Fruit fly (Drosophila melanogaster) S2 (cell line): ENCODE measurements around the gene Ptx1.

Source experiments
- CG8478 ChIP-seq: fragments of >200 bp; optimal IDR thresholded peaks from 2 replicates; lab custom pipeline; 2018
- CTCF ChIP-seq, 2 experiments: fragments of >200 bp; optimal IDR thresholded peaks; 2 replicates each; lab custom pipeline; 2018

DNA sequence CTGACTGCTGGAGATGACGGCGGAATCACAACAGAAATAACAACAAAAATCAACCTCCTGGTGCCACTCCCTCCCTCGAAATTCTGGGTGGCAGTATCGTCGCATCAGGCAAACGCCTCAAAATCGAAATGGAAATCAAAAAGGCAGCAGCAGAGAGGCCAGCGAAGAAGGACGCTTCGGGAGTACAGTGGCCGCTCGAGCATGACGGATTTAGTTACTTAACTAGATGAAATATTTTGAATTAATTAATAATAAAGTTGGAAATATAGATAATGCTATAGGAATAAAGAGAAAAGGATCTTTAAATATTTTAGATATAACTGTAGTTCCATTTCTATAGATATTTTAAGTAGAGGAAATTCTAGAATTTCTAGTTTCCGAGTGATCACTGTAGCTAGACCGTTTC, 47.2 kb upstream of the Ptx1 start:
- no peak for TF ChIP-seq CTCF (optimal IDR thresholded peaks at IDR 0.05; lab: Kevin White, UChicago)
- no peak for TF ChIP-seq CG8478
